Worm (Caenorhabditis elegans): ENCODE results near the gene R10E11.9.
A peak's percentile ranks its signal among the peaks of the same experiment; 100 is the strongest.

Gene R10E11.9

DNA sequence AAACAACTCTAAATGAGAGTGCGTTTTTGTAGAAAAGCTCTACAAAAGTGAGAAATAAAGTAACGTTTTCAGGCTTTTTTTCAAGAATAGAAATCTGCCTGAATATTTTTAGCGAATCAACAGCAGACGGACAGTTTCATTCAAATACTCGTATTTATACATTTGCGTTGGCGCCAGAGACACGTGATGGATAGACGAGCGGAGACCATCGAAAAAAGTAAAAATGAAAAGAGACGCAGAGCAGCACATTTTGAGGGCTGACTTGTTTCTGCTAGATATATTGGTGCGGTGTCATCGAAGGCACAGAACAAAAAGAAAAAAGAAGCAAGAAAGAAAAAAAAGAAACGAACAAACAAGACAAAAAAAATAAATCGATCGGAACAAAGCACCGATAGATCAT is 32.6 kb upstream of the R10E11.9 start:
- no peak for TF ChIP-seq ztf-22 (GFP tag; optimal IDR thresholded peaks at IDR 0.05)
- peak; percentile 52 for TF ChIP-seq atf-7 (tag; optimal IDR thresholded peaks at IDR 0.05)
- TF ChIP-seq lin-40 (tag; optimal IDR thresholded peaks at IDR 0.05), result peak; percentile 39
- TF ChIP-seq tbp1 (GFP tag; optimal IDR thresholded peaks at IDR 0.05), result peak; percentile 56
- TF ChIP-seq let-607 (tag; optimal IDR thresholded peaks at IDR 0.05), result peak; percentile 22 to 26
- TF ChIP-seq chd-7 (tag; optimal IDR thresholded peaks at IDR 0.05), result peak; percentile 18
- no peak for TF ChIP-seq lsy-27 (tag; optimal IDR thresholded peaks at IDR 0.05; ENCODE audit: borderline replicate concordance, insufficient read depth)
- TF ChIP-seq nhr-80 (tag; optimal IDR thresholded peaks at IDR 0.05), result peak; percentile 11
- no peak for TF ChIP-seq F39B2.1 (GFP tag; IDR thresholded peaks at IDR 0.05)
- TF ChIP-seq F57A8.1 (GFP tag; optimal IDR thresholded peaks at IDR 0.05), result no peak
- TF ChIP-seq madf-8 (GFP tag; conservative IDR thresholded peaks at IDR 0.05), result no peak
- no peak for TF ChIP-seq nfya-2 (GFP tag; IDR thresholded peaks at IDR 0.05)
- TF ChIP-seq tlf-1 (GFP tag; optimal IDR thresholded peaks at IDR 0.05), result peak; percentile 30
- peak; percentile 40 for TF ChIP-seq repo-1 (tag; optimal IDR thresholded peaks at IDR 0.05)
- peak; percentile 57; the same call in 1 of the 2 replicates for TF ChIP-seq let-526 (GFP tag; IDR thresholded peaks at IDR 0.05)
- peak; percentile 73 for TF ChIP-seq attf-5 (GFP tag; optimal IDR thresholded peaks at IDR 0.05)
- TF ChIP-seq pbrm-1 (GFP tag; IDR thresholded peaks at IDR 0.05), result 0 out of 2 replicates have a peak, but pooled peaks have one; percentile 48
- 0 out of 2 replicates have a peak, but pooled peaks have one; percentile 8 for TF ChIP-seq madf-6 (GFP tag; IDR thresholded peaks at IDR 0.05)
- TF ChIP-seq hmg-1.2 (GFP tag; IDR thresholded peaks at IDR 0.05), result 0 out of 2 replicates have a peak, but pooled peaks have one; percentile 25
- TF ChIP-seq dpff-1 (tag; optimal IDR thresholded peaks at IDR 0.05), result no peak
- TF ChIP-seq athp-1 (tag; optimal IDR thresholded peaks at IDR 0.05), result no peak
- TF ChIP-seq lag-1 (GFP tag; IDR thresholded peaks at IDR 0.05), result no peak
- TF ChIP-seq mcd-1 (GFP tag; IDR thresholded peaks at IDR 0.05), result 0 out of 2 replicates have a peak, but pooled peaks have one; percentile 61
- no peak for TF ChIP-seq rpc-1 (optimal IDR thresholded peaks at IDR 0.05)
- no peak for TF ChIP-seq rpc-1 (tag; optimal IDR thresholded peaks at IDR 0.05)
- TF ChIP-seq nfyb-1 (GFP tag; IDR thresholded peaks at IDR 0.05), result peak; percentile 55; the same call in 1 of the 2 replicates
- 0 out of 2 replicates have a peak, but pooled peaks have one; percentile 35 for TF ChIP-seq ekl-4 (GFP tag; IDR thresholded peaks at IDR 0.05)
- peak; percentile 66 for TF ChIP-seq Y53G8AR.9 (GFP tag; conservative IDR thresholded peaks at IDR 0.05)
- peak; percentile 11 for TF ChIP-seq snpc-4 (GFP tag; optimal IDR thresholded peaks at IDR 0.05)
- TF ChIP-seq snpc-4 (tag; optimal IDR thresholded peaks at IDR 0.05), result peak in 1 of 4 experiments; percentile 41
- TF ChIP-seq lin-54 (GFP tag; optimal IDR thresholded peaks at IDR 0.05), result peak; percentile 39
- TF ChIP-seq K12H6.12 (tag; optimal IDR thresholded peaks at IDR 0.05), result peak; percentile 50
- TF ChIP-seq lin-35 (GFP tag; optimal IDR thresholded peaks at IDR 0.05), result peak in 1 of 3 experiments; percentile 44
- peak; percentile 67; the same call in 1 of the 2 replicates for TF ChIP-seq K11D2.4 (GFP tag; IDR thresholded peaks at IDR 0.05)
- peak; percentile 79 for TF ChIP-seq ama-1 (optimal IDR thresholded peaks at IDR 0.05)
- TF ChIP-seq ama-1 (GFP tag; optimal IDR thresholded peaks at IDR 0.05), result no peak
- peak; percentile 66 for TF ChIP-seq cebp-1 (GFP tag; IDR thresholded peaks at IDR 0.05)
- peak; percentile 61 for TF ChIP-seq cebp-1 (tag; optimal IDR thresholded peaks at IDR 0.05)

DNA sequence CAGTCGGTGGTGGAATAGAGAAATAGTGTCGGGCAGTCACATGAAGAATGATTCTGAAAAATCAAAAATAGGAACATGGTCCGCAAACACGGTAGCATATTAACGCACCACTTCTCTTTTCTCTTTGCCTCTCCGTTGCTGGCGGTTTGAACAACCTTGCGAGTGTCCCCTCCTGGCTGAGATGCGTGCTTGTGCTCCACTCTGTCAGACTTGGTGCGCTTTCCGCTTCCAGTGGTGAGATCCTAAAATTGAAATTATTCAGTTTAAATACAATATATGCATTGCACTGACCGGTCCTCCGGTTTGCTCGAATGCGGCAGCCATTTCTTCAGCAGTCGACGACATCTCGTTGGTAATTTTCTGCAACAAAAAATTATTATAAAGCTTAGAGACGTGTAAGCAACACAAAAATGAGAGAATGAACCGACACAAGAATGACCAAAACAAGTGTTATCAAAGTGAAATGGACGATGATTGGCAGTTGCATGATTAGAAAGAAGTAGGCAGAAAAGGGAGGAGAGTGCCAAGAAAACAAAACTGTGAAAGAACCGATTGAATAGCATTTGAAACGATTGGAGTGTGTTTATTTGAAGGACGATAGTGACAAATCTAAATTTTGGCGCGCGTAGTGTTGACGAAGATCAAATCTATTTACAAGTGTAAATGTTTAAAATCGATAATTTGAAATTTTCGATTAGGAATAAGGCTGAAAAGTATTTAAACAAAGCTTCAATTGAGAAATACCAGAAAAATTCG is 31.8 kb upstream of the R10E11.9 start, which contains the start of gene ZK632.9:
Gene ZK632.9 (minus strand): TSS at position 360 of the 756 bp plus-strand sequence.
- no peak for TF ChIP-seq die-1 (tag; optimal IDR thresholded peaks at IDR 0.05)
- peak; percentile 75 for TF ChIP-seq zfh-2 (GFP tag; conservative IDR thresholded peaks at IDR 0.05)
- TF ChIP-seq B0019.2 (GFP tag; conservative IDR thresholded peaks at IDR 0.05), result 0 out of 2 replicates have a peak, but pooled peaks have one; percentile 6
- peak; percentile 23 for TF ChIP-seq pha-4 (tag; optimal IDR thresholded peaks at IDR 0.05)
- TF ChIP-seq madf-6 (GFP tag; IDR thresholded peaks at IDR 0.05), result peak; percentile 79
- peak; percentile 70 for TF ChIP-seq ama-1 (optimal IDR thresholded peaks at IDR 0.05)
- no peak for TF ChIP-seq ama-1 (GFP tag; optimal IDR thresholded peaks at IDR 0.05)
- TF ChIP-seq efl-1 (GFP tag; optimal IDR thresholded peaks at IDR 0.05), result peak; percentile 74
- TF ChIP-seq tbx-9 (tag; optimal IDR thresholded peaks at IDR 0.05; ENCODE audit: borderline replicate concordance), result peak; percentile 58
- TF ChIP-seq D2030.7 (GFP tag; IDR thresholded peaks at IDR 0.05), result 0 out of 2 replicates have a peak, but pooled peaks have one; percentile 24
- no peak for TF ChIP-seq F52B5.7 (tag; optimal IDR thresholded peaks at IDR 0.05)
- TF ChIP-seq F33H1.4 (GFP tag; IDR thresholded peaks at IDR 0.05), result peak; percentile 13; the same call in 1 of the 2 replicates
- peak; percentile 34 for TF ChIP-seq xnd-1 (tag; optimal IDR thresholded peaks at IDR 0.05)
- TF ChIP-seq hmg-1.2 (GFP tag; IDR thresholded peaks at IDR 0.05), result peak; percentile 27
- no peak for TF ChIP-seq rpc-1 (optimal IDR thresholded peaks at IDR 0.05)
- no peak for TF ChIP-seq rpc-1 (tag; optimal IDR thresholded peaks at IDR 0.05)
